Worm (Caenorhabditis elegans): Measurements from ENCODE around the gene Y48A6B.9.

Y48A6B.9 gene

ce11 chrIII:10989491-10990032 is 43.4 kb upstream of the Y48A6B.9 start (continued):
- TF ChIP-seq nhr-41 (GFP tag; IDR thresholded peaks at IDR 0.05) (peak; percentile 98), daf-12 (tag; optimal IDR thresholded peaks at IDR 0.05) (no peak), ceh-44 (GFP tag; IDR thresholded peaks at IDR 0.05) (peak; percentile 97), arid-1 (GFP tag; conservative IDR thresholded peaks at IDR 0.05) (peak; percentile 93), dmd-6 (GFP tag; IDR thresholded peaks at IDR 0.05) (peak; percentile 95), ceh-82 (tag; optimal IDR thresholded peaks at IDR 0.05) (no peak), nhr-76 (tag; optimal IDR thresholded peaks at IDR 0.05) (no peak), mxl-3 (GFP tag; optimal IDR thresholded peaks at IDR 0.05) (peak; percentile 90), ceh-62 (tag; optimal IDR thresholded peaks at IDR 0.05) (no peak), lin-1 (GFP tag; IDR thresholded peaks at IDR 0.05) (peak; percentile 94), aly-2 (tag; optimal IDR thresholded peaks at IDR 0.05) (no peak), unc-62 (GFP tag; optimal IDR thresholded peaks at IDR 0.05 in 1 of 2) (peak in 1 of 2 experiments; percentile 100), unc-62 (tag; optimal IDR thresholded peaks at IDR 0.05) (peak; percentile 59), tra-1 (GFP tag; IDR thresholded peaks at IDR 0.05) (peak; percentile 97), unc-130 (GFP tag; optimal IDR thresholded peaks at IDR 0.05) (peak; percentile 86), nhr-42 (GFP tag; IDR thresholded peaks at IDR 0.05) (peak; percentile 93), dmd-8 (GFP tag; IDR thresholded peaks at IDR 0.05) (peak; percentile 96), lir-3 (tag; optimal IDR thresholded peaks at IDR 0.05) (peak; percentile 90), Y105C5A.15 (GFP tag; IDR thresholded peaks at IDR 0.05) (peak; percentile 96), lin-39 (tag; optimal IDR thresholded peaks at IDR 0.05) (no peak), set-16 (GFP tag; IDR thresholded peaks at IDR 0.05) (peak; percentile 85), mes-2 (tag; optimal IDR thresholded peaks at IDR 0.05; ENCODE audit: poor library complexity, severe bottlenecking) (peak; percentile 96), mxl-2 (GFP tag; conservative IDR thresholded peaks at IDR 0.05) (peak; percentile 91), aha-1 (tag) (peak; percentile 100), madf-5 (GFP tag; IDR thresholded peaks at IDR 0.05) (peak; percentile 92 to 96), lim-7 (GFP tag; IDR thresholded peaks at IDR 0.05) (peak; percentile 95), ces-1 (GFP tag; optimal IDR thresholded peaks at IDR 0.05) (peak; percentile 59), snpc-4 (tag; optimal IDR thresholded peaks at IDR 0.05) (peak; percentile 100), lin-15B (tag; optimal IDR thresholded peaks at IDR 0.05) (peak; percentile 48), sdz-12 (GFP tag; optimal IDR thresholded peaks at IDR 0.05) (peak; percentile 92), T20F7.1 (GFP tag; optimal IDR thresholded peaks at IDR 0.05) (peak; percentile 85), snpc-1.2 (GFP tag; IDR thresholded peaks at IDR 0.05) (peak; percentile 93), fos-1 (tag; optimal IDR thresholded peaks at IDR 0.05) (no peak), fkh-10 (GFP tag; optimal IDR thresholded peaks at IDR 0.05) (peak; percentile 84), ceh-20 (GFP tag; IDR thresholded peaks at IDR 0.05) (peak; percentile 97), nhr-48 (tag; optimal IDR thresholded peaks at IDR 0.05) (peak; percentile 87), lin-13 (GFP tag; optimal IDR thresholded peaks at IDR 0.05) (peak; percentile 94), attf-4 (tag; optimal IDR thresholded peaks at IDR 0.05) (no peak), mep-1 (tag; optimal IDR thresholded peaks at IDR 0.05) (peak; percentile 98), vab-7 (GFP tag; IDR thresholded peaks at IDR 0.05) (peak; percentile 98), rbr-2 (tag; optimal IDR thresholded peaks at IDR 0.05) (peak; percentile 97), ama-1 (optimal IDR thresholded peaks at IDR 0.05) (peak; percentile 55), ceh-32 (tag; optimal IDR thresholded peaks at IDR 0.05; ENCODE audit: poor library complexity) (peak; percentile 80), Y5F2A.4 (GFP tag; optimal IDR thresholded peaks at IDR 0.05) (peak; percentile 88), spr-1 (tag; optimal IDR thresholded peaks at IDR 0.05) (peak; percentile 95), nhr-10 (tag; optimal IDR thresholded peaks at IDR 0.05) (peak; percentile 74), saeg-2 (GFP tag; IDR thresholded peaks at IDR 0.05) (peak; percentile 94), duxl-1 (tag; optimal IDR thresholded peaks at IDR 0.05; ENCODE audit: poor library complexity) (peak; percentile 95), zip-2 (tag; optimal IDR thresholded peaks at IDR 0.05) (peak; percentile 91), mdt-29 (GFP tag; IDR thresholded peaks at IDR 0.05) (peak; percentile 93), F49E8.2 (tag; optimal IDR thresholded peaks at IDR 0.05; ENCODE audit: borderline replicate concordance) (peak; percentile 89), hlh-30 (tag; optimal IDR thresholded peaks at IDR 0.05; ENCODE audit: insufficient read depth) (peak; percentile 94)
